Worm (Caenorhabditis elegans): Measurements from ENCODE around the gene Y57G11C.14.

- TF ChIP-seq sea-1 (GFP tag; conservative IDR thresholded peaks at IDR 0.05) (no peak), ceh-36 (tag; optimal IDR thresholded peaks at IDR 0.05) (no peak), ama-1 (optimal IDR thresholded peaks at IDR 0.05) (no peak), flt-1 (GFP tag; IDR thresholded peaks at IDR 0.05) (no peak), hmbx-1 (tag; optimal IDR thresholded peaks at IDR 0.05) (no peak)
These were observed 44.2 kb upstream of the Y57G11C.14 start, which contains the start of gene Y57G11C.499 for ce11 chrIV:14754912-14755311.
